Fruit fly (Drosophila melanogaster) S2 (cell line): Measurements from ENCODE around the gene CG33159.

Experiments used
- CG8478 ChIP-seq: fragments of >200 bp; optimal IDR thresholded peaks from 2 replicates; lab custom pipeline; 2018
- CTCF ChIP-seq, 2 experiments: fragments of >200 bp; optimal IDR thresholded peaks; 2 replicates each; lab custom pipeline; 2018

Gene CG33159

dm6 chr3L:3204348-3204747 is at the start of gene CG33159:
CG33159 (minus strand) TSS chr3L:3204448.
- TF ChIP-seq CTCF (optimal IDR thresholded peaks at IDR 0.05; lab: Kevin White, UChicago) (no peak), CG8478 (lab: Kevin White, UChicago) (no peak)

- TF ChIP-seq CTCF (optimal IDR thresholded peaks at IDR 0.05; lab: Kevin White, UChicago) (no peak), CG8478 (lab: Kevin White, UChicago) (no peak)
Measured at dm6 chr3L:3253631-3254030, 49.4 kb upstream of the CG33159 start.

- TF ChIP-seq CTCF (optimal IDR thresholded peaks at IDR 0.05; lab: Kevin White, UChicago) (no peak), CG8478 (lab: Kevin White, UChicago) (no peak)
Measured at dm6 chr3L:3252884-3253283, 48.6 kb upstream of the CG33159 start.

dm6 chr3L:3251659-3252490 is 47.6 kb upstream of the CG33159 start:
- TF ChIP-seq CTCF (optimal IDR thresholded peaks at IDR 0.05; lab: Kevin White, UChicago) (no peak), CG8478 (lab: Kevin White, UChicago) (no peak)

dm6 chr3L:3250922-3251658 is 46.8 kb upstream of the CG33159 start:
- TF ChIP-seq CG8478 (lab: Kevin White, UChicago) (no peak), CTCF (optimal IDR thresholded peaks at IDR 0.05; lab: Kevin White, UChicago) (no peak)

- TF ChIP-seq CTCF (optimal IDR thresholded peaks at IDR 0.05; lab: Kevin White, UChicago): no peak
- no peak for TF ChIP-seq CG8478 (lab: Kevin White, UChicago)
Measured at dm6 chr3L:3249997-3250774, 45.9 kb upstream of the CG33159 start.

DNA sequence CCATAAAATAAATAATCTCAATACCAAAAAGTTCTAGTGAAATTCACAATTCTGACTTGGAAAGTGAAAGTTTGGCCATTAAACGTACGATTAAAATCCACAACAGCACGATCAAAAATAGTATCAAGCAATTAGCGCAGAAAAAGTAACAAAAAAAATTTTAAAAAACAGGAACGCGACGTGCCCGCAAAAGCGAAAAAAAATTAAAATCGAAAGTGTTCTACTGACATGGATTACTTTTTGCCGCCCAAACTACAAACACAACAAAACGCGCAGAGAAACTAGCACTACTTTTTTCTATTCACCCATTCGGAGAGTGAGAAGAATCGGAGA is 45.4 kb upstream of the CG33159 start:
- no peak for TF ChIP-seq CG8478 (lab: Kevin White, UChicago)
- no peak for TF ChIP-seq CTCF (optimal IDR thresholded peaks at IDR 0.05; lab: Kevin White, UChicago)

DNA sequence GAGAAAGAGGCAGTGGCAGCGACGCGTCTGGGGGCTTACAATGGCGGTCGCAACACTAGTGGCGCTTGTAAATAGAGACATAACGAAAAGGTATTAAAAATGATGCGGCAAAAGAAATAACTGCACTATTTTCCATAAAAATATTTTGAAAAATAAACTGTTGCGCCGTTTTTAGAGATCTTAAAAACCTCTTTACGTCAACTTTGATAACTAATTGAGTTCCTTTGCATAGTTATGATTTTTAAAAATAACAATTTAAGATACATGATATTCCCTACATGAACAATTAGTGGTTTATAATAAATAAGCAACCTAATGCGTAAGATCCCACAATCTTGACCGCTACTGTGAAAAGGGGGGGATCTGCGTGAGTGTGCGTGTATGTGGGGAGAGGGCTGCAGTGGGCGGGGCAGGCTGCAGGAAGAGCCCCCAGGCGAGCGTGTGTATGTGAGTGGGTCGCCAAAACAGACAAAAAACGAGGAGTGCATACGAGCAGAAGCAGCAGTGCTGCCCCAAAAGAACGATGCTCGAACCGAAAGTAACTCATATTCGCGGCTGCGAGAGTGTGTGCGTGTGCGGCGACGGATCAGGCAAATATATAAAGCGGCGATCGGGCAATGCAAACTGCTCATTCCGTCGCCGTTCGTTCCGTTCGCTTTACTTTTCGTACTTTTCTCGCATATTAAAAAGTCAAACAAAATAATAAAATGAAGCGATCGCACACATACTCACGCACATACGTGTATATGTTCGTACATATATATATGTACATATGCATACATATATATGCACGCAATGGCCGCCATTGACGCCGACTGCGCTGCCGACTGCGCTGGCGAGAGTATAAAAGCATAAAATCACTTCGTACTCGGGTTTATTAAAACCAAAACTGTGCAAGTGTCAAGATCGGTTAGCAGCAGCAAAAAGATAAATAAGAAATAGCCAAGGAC is 44.7 kb upstream of the CG33159 start:
- TF ChIP-seq CTCF (optimal IDR thresholded peaks at IDR 0.05; lab: Kevin White, UChicago) (no peak), CG8478 (lab: Kevin White, UChicago) (no peak)

DNA sequence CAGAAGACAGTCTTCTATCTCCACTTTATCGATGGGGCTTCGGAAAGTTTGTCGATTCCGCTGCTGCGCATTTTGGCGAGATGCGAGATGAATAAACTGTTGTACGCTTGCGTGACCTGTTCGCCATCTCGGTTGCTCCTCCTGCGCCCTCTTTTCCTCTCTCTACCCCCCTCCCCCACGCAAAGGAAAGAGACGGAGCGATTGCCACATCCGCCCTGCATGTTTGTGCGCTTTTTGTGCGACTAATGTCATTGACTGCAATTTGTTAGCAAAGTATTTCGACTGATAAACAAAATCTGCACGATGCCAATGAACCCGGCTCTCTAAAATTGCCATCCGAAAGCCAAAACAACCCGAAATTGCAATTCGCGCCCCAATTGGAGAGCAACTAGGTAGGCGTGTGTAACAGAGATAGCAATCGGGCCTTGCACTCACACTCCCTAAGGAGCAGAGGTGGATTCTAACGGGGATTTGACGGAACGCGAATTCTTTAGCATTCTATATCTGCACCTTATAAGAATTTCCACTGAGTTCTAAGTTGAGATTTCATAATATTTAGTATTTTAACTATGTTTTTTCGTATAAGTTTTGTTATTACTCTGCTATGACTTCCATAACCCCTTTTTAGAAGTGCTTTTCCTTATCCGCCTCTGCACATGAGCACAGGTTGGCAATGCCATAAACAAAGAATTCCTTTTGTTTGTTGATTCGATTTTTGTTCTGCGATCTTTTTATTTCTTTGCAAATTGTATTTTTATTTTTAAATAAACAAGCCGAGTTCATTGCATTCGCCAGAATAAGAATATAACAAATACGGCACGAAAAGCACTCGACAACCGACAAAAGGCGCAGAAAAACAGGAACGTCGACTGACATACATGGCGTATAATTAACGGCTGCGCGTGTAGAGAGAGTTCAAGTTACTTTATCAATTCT is 43.1 kb upstream of the CG33159 start, which contains the start of gene CG43389:
Gene CG43389 (plus strand): TSS at position 886 of the 936 bp plus-strand sequence.
- no peak for TF ChIP-seq CG8478 (lab: Kevin White, UChicago)
- TF ChIP-seq CTCF (optimal IDR thresholded peaks at IDR 0.05; lab: Kevin White, UChicago): no peak

- TF ChIP-seq CG8478 (lab: Kevin White, UChicago): no peak
- no peak for TF ChIP-seq CTCF (optimal IDR thresholded peaks at IDR 0.05; lab: Kevin White, UChicago)
Measured at dm6 chr3L:3246378-3247129, 42.3 kb upstream of the CG33159 start.

DNA sequence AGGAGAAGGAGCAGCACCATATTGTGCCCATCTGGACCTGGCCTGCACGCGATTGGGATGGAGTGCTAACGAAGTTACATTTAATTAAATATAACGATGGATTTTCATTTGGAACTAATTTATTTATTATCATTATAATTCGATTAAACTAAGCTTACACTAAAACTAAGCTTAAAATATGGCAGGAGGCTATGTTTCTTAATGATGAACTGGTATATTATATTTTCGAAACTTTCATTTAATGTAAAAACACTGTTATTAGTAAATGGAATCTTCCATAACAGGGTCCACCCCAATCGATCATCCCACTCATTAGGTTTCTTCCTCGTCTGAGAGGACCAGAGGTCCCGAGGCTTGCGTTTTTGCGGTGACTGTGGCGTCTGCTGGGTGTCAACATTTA is 40.9 kb upstream of the CG33159 start:
- no peak for TF ChIP-seq CTCF (optimal IDR thresholded peaks at IDR 0.05; lab: Kevin White, UChicago)
- TF ChIP-seq CG8478 (lab: Kevin White, UChicago): no peak
